Worm (Caenorhabditis elegans): ENCODE results near the gene F57G9.3.

F57G9.3 gene

ce11 chrII:12387980-12388379 lies 22.0 kb downstream of the F57G9.3 start, which contains the start of gene sre-41:
sre-41 (plus strand) TSS chrII:12388280.
- TF ChIP-seq lin-13 (GFP tag; optimal IDR thresholded peaks at IDR 0.05) (no peak), crh-2 (tag; optimal IDR thresholded peaks at IDR 0.05) (no peak), blmp-1 (tag; optimal IDR thresholded peaks at IDR 0.05; ENCODE audit: insufficient read depth) (no peak), alr-1 (tag; optimal IDR thresholded peaks at IDR 0.05) (no peak), peb-1 (tag; optimal IDR thresholded peaks at IDR 0.05) (no peak), zag-1 (tag; optimal IDR thresholded peaks at IDR 0.05) (no peak), ztf-11 (tag; optimal IDR thresholded peaks at IDR 0.05) (no peak), mab-5 (tag; optimal IDR thresholded peaks at IDR 0.05) (no peak), ama-1 (optimal IDR thresholded peaks at IDR 0.05) (no peak), Y55F3AM.14 (GFP tag; optimal IDR thresholded peaks at IDR 0.05) (no peak), lsy-2 (tag; optimal IDR thresholded peaks at IDR 0.05) (no peak), ZK546.5 (tag; optimal IDR thresholded peaks at IDR 0.05) (no peak), ztf-1 (GFP tag; conservative IDR thresholded peaks at IDR 0.05) (no peak), ceh-16 (tag; optimal IDR thresholded peaks at IDR 0.05) (no peak), nhr-11 (tag; optimal IDR thresholded peaks at IDR 0.05) (no peak), nhr-6 (tag; optimal IDR thresholded peaks at IDR 0.05) (no peak), nhr-237 (tag; optimal IDR thresholded peaks at IDR 0.05) (no peak)

DNA sequence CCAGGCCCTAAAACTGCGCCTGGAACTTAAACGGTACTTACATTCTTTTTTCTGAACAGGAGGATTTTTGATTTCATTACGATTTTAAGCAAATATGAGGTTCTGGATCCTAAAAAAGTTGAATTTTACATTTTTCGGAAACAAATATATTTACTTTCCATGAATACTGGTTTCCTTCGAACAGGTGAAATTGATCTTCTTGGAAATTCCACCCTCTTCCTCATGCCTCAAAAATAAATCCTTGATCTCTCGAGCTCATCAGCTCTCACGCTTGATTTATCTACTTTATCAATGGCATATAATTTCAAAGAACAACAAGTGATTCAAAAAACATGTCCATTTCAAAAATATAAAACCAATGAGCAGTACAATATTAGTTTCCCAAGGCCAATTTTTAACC lies 22.5 kb downstream of the F57G9.3 start:
- no peak for TF ChIP-seq gmeb-1 (tag; optimal IDR thresholded peaks at IDR 0.05)
- TF ChIP-seq ama-1 (optimal IDR thresholded peaks at IDR 0.05): no peak
- TF ChIP-seq nhr-25 (tag; optimal IDR thresholded peaks at IDR 0.05): no peak
- no peak for TF ChIP-seq crh-2 (tag; optimal IDR thresholded peaks at IDR 0.05)
- TF ChIP-seq nhr-21 (tag; optimal IDR thresholded peaks at IDR 0.05): no peak
- no peak for TF ChIP-seq sem-4 (tag; optimal IDR thresholded peaks at IDR 0.05)
- no peak for TF ChIP-seq ZK546.5 (tag; optimal IDR thresholded peaks at IDR 0.05)
- no peak for TF ChIP-seq mab-5 (tag; optimal IDR thresholded peaks at IDR 0.05)
- no peak for TF ChIP-seq nhr-23 (tag; optimal IDR thresholded peaks at IDR 0.05)
- TF ChIP-seq ceh-82 (tag; optimal IDR thresholded peaks at IDR 0.05): no peak
- no peak for TF ChIP-seq dmd-4 (tag; optimal IDR thresholded peaks at IDR 0.05)
- no peak for TF ChIP-seq mbf-1 (tag; optimal IDR thresholded peaks at IDR 0.05)
- no peak for TF ChIP-seq C34F6.9 (tag; optimal IDR thresholded peaks at IDR 0.05)
- no peak for TF ChIP-seq nhr-10 (tag; optimal IDR thresholded peaks at IDR 0.05)
- no peak for TF ChIP-seq elt-3 (tag; optimal IDR thresholded peaks at IDR 0.05)
- no peak for TF ChIP-seq R02D3.7 (tag; optimal IDR thresholded peaks at IDR 0.05)
- no peak for TF ChIP-seq snpc-4 (tag; optimal IDR thresholded peaks at IDR 0.05)
- no peak for TF ChIP-seq fos-1 (tag; optimal IDR thresholded peaks at IDR 0.05)
- TF ChIP-seq Y55F3AM.14 (GFP tag; optimal IDR thresholded peaks at IDR 0.05): no peak

DNA sequence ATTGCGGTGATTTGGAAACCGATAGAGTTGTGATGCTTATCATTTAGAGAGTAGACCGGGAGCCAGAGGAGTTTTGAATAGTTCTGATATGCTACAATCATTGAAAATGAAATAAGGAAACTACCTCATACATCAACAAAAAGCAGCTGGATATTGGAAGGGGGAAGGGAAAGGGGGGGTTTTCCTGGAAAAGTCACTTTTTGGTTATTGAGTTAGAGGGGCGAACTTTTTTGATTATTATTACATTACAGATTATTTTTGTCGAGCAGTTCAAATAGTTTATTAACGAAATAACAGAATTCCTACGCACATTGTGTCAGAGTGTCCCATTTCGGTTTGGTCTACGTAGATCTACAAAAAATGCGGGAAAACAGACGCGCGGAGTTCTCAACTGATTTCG lies 23.2 kb downstream of the F57G9.3 start, which contains the start of gene sre-42:
sre-42 (minus strand) TSS at position 101 of the 400 bp plus-strand sequence.
- TF ChIP-seq unc-62 (GFP tag; optimal IDR thresholded peaks at IDR 0.05) (no peak), Y55F3AM.14 (GFP tag; optimal IDR thresholded peaks at IDR 0.05) (no peak), ceh-16 (tag; optimal IDR thresholded peaks at IDR 0.05) (no peak), ztf-11 (tag; optimal IDR thresholded peaks at IDR 0.05) (no peak), mab-5 (tag; optimal IDR thresholded peaks at IDR 0.05) (no peak), gmeb-1 (tag; optimal IDR thresholded peaks at IDR 0.05) (no peak), peb-1 (tag; optimal IDR thresholded peaks at IDR 0.05) (no peak)

ce11 chrII:12385815-12386214 lies 24.2 kb downstream of the F57G9.3 start:
- TF ChIP-seq snpc-4 (tag; optimal IDR thresholded peaks at IDR 0.05) (peak; percentile 61), Y55F3AM.14 (GFP tag; optimal IDR thresholded peaks at IDR 0.05) (no peak)

DNA sequence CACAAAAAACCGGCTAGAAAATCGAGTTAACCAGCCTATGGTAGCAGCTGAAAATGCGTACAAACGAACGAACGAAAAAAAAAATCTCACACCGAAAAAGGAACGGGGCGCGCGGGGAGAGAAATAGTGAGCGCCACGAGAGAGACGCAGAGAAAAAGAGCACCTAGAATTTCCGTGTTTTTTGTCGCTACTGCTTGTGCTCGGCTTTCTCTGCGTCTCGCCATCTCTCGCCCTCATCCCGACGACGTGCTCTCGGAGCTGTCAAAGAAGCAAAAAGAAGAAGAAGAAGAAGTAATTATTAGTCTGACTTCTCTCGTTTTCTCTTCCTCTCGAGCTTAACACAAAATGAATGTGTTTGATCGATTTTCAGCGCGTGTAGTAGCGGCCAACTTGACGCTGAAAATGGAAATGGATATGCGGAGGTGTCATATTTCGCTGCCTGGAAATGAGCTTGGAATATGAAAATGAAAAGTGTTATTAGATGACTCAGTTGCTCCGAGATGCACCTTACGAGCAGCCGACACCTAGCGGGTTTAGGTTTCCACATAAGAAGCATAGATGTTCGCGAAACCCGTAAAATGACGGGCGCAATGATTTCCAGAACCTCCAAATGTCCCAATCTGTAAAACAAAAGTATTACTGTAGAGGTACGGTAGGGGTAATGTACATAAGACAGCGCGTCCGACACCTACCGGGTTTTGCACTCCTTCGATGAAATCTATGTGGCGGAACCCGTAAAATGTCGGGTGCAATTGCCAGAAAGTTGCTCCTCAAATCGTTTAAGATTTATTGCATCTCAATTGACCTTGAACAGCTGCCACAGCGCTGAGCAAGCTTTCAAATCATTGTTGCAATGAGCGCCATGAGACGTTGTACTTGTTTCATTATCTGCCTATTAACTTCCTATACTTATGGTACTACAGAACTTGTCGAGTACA lies 27.1 kb downstream of the F57G9.3 start, which contains the start of gene btb-14:
btb-14 (plus strand) TSS at position 839 of the 938 bp plus-strand sequence.
- no peak for TF ChIP-seq elt-1 (tag; optimal IDR thresholded peaks at IDR 0.05)
- TF ChIP-seq ceh-16 (tag; optimal IDR thresholded peaks at IDR 0.05): no peak
- TF ChIP-seq C34F6.9 (tag; optimal IDR thresholded peaks at IDR 0.05): peak; percentile 59
- no peak for TF ChIP-seq nhr-23 (tag; optimal IDR thresholded peaks at IDR 0.05)
- TF ChIP-seq R02D3.7 (tag; optimal IDR thresholded peaks at IDR 0.05): no peak
- no peak for TF ChIP-seq nhr-77 (tag; optimal IDR thresholded peaks at IDR 0.05)
- no peak for TF ChIP-seq skn-1 (tag; optimal IDR thresholded peaks at IDR 0.05)
- TF ChIP-seq ZK546.5 (tag; optimal IDR thresholded peaks at IDR 0.05): no peak
- TF ChIP-seq ztf-1 (GFP tag; conservative IDR thresholded peaks at IDR 0.05): no peak
- TF ChIP-seq sma-9 (GFP tag; optimal IDR thresholded peaks at IDR 0.05): peak; percentile 10
- no peak for TF ChIP-seq sma-9 (tag; optimal IDR thresholded peaks at IDR 0.05)
- peak in 1 of 2 experiments; percentile 48 for TF ChIP-seq lsy-2 (tag; optimal IDR thresholded peaks at IDR 0.05)
- no peak for TF ChIP-seq zag-1 (tag; optimal IDR thresholded peaks at IDR 0.05)
- TF ChIP-seq nhr-11 (tag; optimal IDR thresholded peaks at IDR 0.05): no peak
- TF ChIP-seq nhr-10 (tag; optimal IDR thresholded peaks at IDR 0.05): no peak
- TF ChIP-seq peb-1 (tag; optimal IDR thresholded peaks at IDR 0.05): no peak
- TF ChIP-seq crh-2 (tag; optimal IDR thresholded peaks at IDR 0.05): no peak
- no peak for TF ChIP-seq mab-5 (tag; optimal IDR thresholded peaks at IDR 0.05)
- TF ChIP-seq unc-55 (GFP tag; optimal IDR thresholded peaks at IDR 0.05): peak; percentile 67
- TF ChIP-seq nhr-21 (tag; optimal IDR thresholded peaks at IDR 0.05): no peak
- no peak for TF ChIP-seq alr-1 (tag; optimal IDR thresholded peaks at IDR 0.05)
- no peak for TF ChIP-seq Y55F3AM.14 (GFP tag; optimal IDR thresholded peaks at IDR 0.05)
- TF ChIP-seq dmd-4 (tag; optimal IDR thresholded peaks at IDR 0.05): no peak
- TF ChIP-seq egl-27 (tag; optimal IDR thresholded peaks at IDR 0.05): peak; percentile 22
- TF ChIP-seq snpc-4 (tag; optimal IDR thresholded peaks at IDR 0.05): peak; percentile 90
- no peak for TF ChIP-seq mbf-1 (tag; optimal IDR thresholded peaks at IDR 0.05)
- TF ChIP-seq nhr-237 (tag; optimal IDR thresholded peaks at IDR 0.05): no peak
- TF ChIP-seq nhr-129 (tag; optimal IDR thresholded peaks at IDR 0.05): peak; percentile 2
- TF ChIP-seq nhr-6 (tag; optimal IDR thresholded peaks at IDR 0.05): no peak
- no peak for TF ChIP-seq blmp-1 (tag; optimal IDR thresholded peaks at IDR 0.05; ENCODE audit: insufficient read depth)

All from whole organism, L2 larva.